Worm (Caenorhabditis elegans): ENCODE measurements around the gene elt-3.

ce11 chrX:13918143-13918542 is 16.5 kb upstream of the elt-3 start:
- TF ChIP-seq cog-1 (tag; optimal IDR thresholded peaks at IDR 0.05), result no peak
- TF ChIP-seq tab-1 (GFP tag; IDR thresholded peaks at IDR 0.05), result no peak
- TF ChIP-seq T22C8.4 (GFP tag; IDR thresholded peaks at IDR 0.05), result no peak
- TF ChIP-seq ztf-23 (GFP tag; IDR thresholded peaks at IDR 0.05), result no peak
- no peak for TF ChIP-seq ref-1 (GFP tag; conservative IDR thresholded peaks at IDR 0.05)
